Worm (Caenorhabditis elegans): ENCODE results near the gene coq-5.

DNA sequence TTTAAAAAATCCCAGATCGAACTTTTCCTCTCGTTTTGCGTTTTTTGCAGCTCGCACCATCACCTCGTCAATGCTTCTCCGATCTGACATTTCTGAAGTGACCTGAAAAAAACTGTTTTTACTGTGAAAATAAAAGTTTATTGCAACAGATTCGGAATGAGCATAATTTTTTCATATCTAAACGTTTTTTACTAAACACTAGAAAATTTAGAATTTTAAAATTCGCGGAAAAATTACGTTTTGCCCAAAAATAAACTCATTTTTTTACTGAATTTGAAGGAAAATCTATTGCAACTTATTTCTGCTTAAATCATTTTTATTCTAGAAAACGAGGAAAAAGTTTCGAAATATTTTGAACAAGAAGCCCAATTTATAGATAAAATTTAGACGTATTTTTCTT is 24.6 kb upstream of the coq-5 start, which contains the start of gene ZK688.9:
- TF ChIP-seq him-1 (tag; optimal IDR thresholded peaks at IDR 0.05) = no peak
- TF ChIP-seq W03F9.2 (tag; optimal IDR thresholded peaks at IDR 0.05) = no peak
